Worm (Caenorhabditis elegans) whole organism, L1 larva: ENCODE results near the gene Y46G5A.47.

Experiments used
- blmp-1 ChIP-seq: fragments of 150-350 bp; optimal IDR thresholded peaks from 2 replicates; lab custom pipeline; 2014; ENCODE audit warnings: missing biosample characterization, missing genetic modification characterization
- nhr-47 ChIP-seq: sonication (generic microtip); optimal IDR thresholded peaks from 2 replicates; lab custom pipeline; 2016; ENCODE audit warnings: mild to moderate bottlenecking, missing genetic modification characterization, moderate library complexity, missing compliant biosample characterization
- unc-130 ChIP-seq: fragments of 150-350 bp; optimal IDR thresholded peaks from 2 replicates; lab custom pipeline; 2017; ENCODE audit warnings: missing biosample characterization, missing genetic modification characterization, inconsistent platforms

- TF ChIP-seq unc-130 (tag; lab: Kevin White, UChicago) (peak; percentile 53), blmp-1 (tag; lab: Kevin White, UChicago) (peak; percentile 65), nhr-47 (tag; lab: Kevin White, UChicago) (peak; percentile 37)
These were observed 5.1 kb downstream of the Y46G5A.47 start for ce11 chrII:12799927-12800522.
